Worm (Caenorhabditis elegans): ENCODE data around the gene tmem-138.

- TF ChIP-seq elt-1 (tag; optimal IDR thresholded peaks at IDR 0.05) (no peak), egl-27 (tag; optimal IDR thresholded peaks at IDR 0.05) (no peak), lsy-2 (tag; optimal IDR thresholded peaks at IDR 0.05) (no peak), R02D3.7 (tag; optimal IDR thresholded peaks at IDR 0.05) (no peak)
Measured at ce11 chrII:8180281-8180680, 23.2 kb downstream of the tmem-138 start, which contains the start of gene T05C12.4.
